Fruit fly (Drosophila melanogaster) whole organism, embryonic: ENCODE results near the gene Desi.

Experiments used
- Bgb ChIP-seq: fragments of 200-800 bp; sonication (Bioruptor generic); IDR thresholded peaks from 2 replicates; pipeline ENCODE4 v1.3.6; 2022; ENCODE audit warnings: missing biosample characterization, missing genetic modification characterization; ENCODE audit not compliant: partially characterized antibody
- CG12104 ChIP-seq: fragments of 200-800 bp; sonication (Bioruptor generic); optimal IDR thresholded peaks from 3 replicates; lab custom pipeline; 2016; ENCODE audit warnings: missing biosample characterization, missing genetic modification characterization
- CG12659 ChIP-seq: fragments of 200-800 bp; sonication (Bioruptor generic); optimal IDR thresholded peaks from 3 replicates; lab custom pipeline; 2017; ENCODE audit warnings: mild to moderate bottlenecking, missing biosample characterization, missing genetic modification reagents, missing genetic modification characterization
- CG13123 ChIP-seq: fragments of 200-800 bp; sonication (Bioruptor generic); optimal IDR thresholded peaks from 2 replicates; lab custom pipeline; 2016; ENCODE audit warnings: missing biosample characterization, missing genetic modification characterization
- CG14014 ChIP-seq: fragments of 200-800 bp; sonication (Bioruptor generic); IDR thresholded peaks from 2 replicates; pipeline ENCODE4 v1.3.6; 2022; ENCODE audit warnings: missing biosample characterization, missing genetic modification characterization
- CG14860 ChIP-seq: fragments of 200-800 bp; sonication (Bioruptor generic); IDR thresholded peaks from 3 replicates; pipeline ENCODE4 v1.3.6; 2022; ENCODE audit warnings: missing biosample characterization, missing genetic modification characterization; ENCODE audit not compliant: partially characterized antibody
- CG1529 ChIP-seq: fragments of 200-800 bp; sonication (Bioruptor generic); optimal IDR thresholded peaks from 3 replicates; lab custom pipeline; 2018; ENCODE audit warnings: missing biosample characterization, missing genetic modification characterization
- CG1602 ChIP-seq: fragments of 200-800 bp; sonication (Bioruptor generic); optimal IDR thresholded peaks from 3 replicates; lab custom pipeline; 2016; ENCODE audit warnings: missing biosample characterization, missing genetic modification characterization
- CG17186 ChIP-seq: fragments of 200-800 bp; sonication (Bioruptor generic); optimal IDR thresholded peaks from 3 replicates; lab custom pipeline; 2017; ENCODE audit warnings: missing biosample characterization, missing genetic modification reagents, missing genetic modification characterization
- CG18011 ChIP-seq: fragments of 200-800 bp; sonication (Bioruptor generic); optimal IDR thresholded peaks from 2 replicates; lab custom pipeline; 2017; ENCODE audit warnings: missing biosample characterization, missing genetic modification characterization, mild to moderate bottlenecking, moderate library complexity, missing genotype
- CG18619 ChIP-seq: fragments of 200-800 bp; sonication (Bioruptor generic); optimal IDR thresholded peaks from 3 replicates; lab custom pipeline; 2017; ENCODE audit warnings: missing biosample characterization, mild to moderate bottlenecking, missing genetic modification characterization
- CG2875 ChIP-seq: fragments of 200-800 bp; sonication (Bioruptor generic); optimal IDR thresholded peaks from 2 replicates; lab custom pipeline; 2017; ENCODE audit warnings: missing biosample characterization, mild to moderate bottlenecking, missing genetic modification characterization, missing genetic modification reagents
- CG30403 ChIP-seq: fragments of 200-800 bp; sonication (Bioruptor generic); optimal IDR thresholded peaks from 3 replicates; lab custom pipeline; 2016; ENCODE audit warnings: missing biosample characterization, missing genetic modification characterization
- CG42726 ChIP-seq: fragments of 200-800 bp; sonication (Bioruptor generic); IDR thresholded peaks from 2 replicates; pipeline ENCODE4 v1.3.6; 2022; ENCODE audit warnings: missing biosample characterization, missing genetic modification characterization; ENCODE audit not compliant: partially characterized antibody
- CG6272 ChIP-seq: fragments of 200-800 bp; sonication (Bioruptor generic); IDR thresholded peaks from 2 replicates; pipeline ENCODE4 v1.3.6; 2022; ENCODE audit warnings: missing biosample characterization, missing genetic modification characterization
- CG7372 ChIP-seq: fragments of 200-800 bp; sonication (Bioruptor generic); IDR thresholded peaks from 2 replicates; pipeline ENCODE4 v1.3.6; 2022; ENCODE audit warnings: missing biosample characterization, missing genetic modification characterization
- CG7839 ChIP-seq: fragments of 200-800 bp; sonication (Bioruptor generic); optimal IDR thresholded peaks from 3 replicates; lab custom pipeline; 2018; ENCODE audit warnings: missing biosample characterization, mild to moderate bottlenecking, missing genetic modification characterization, moderate library complexity
- CG9727 ChIP-seq: fragments of 200-800 bp; sonication (Bioruptor generic); optimal IDR thresholded peaks from 3 replicates; lab custom pipeline; 2017; ENCODE audit warnings: missing biosample characterization, mild to moderate bottlenecking, missing genetic modification characterization
- CG9932 ChIP-seq: fragments of 200-800 bp; sonication (Bioruptor generic); IDR thresholded peaks from 2 replicates; pipeline ENCODE4 v1.3.6; 2022; ENCODE audit warnings: missing biosample characterization, missing genetic modification characterization
- Dbx ChIP-seq: fragments of 200-800 bp; sonication (Bioruptor generic); IDR thresholded peaks from 3 replicates; pipeline ENCODE4 v1.3.6; 2022; ENCODE audit warnings: missing biosample characterization, missing genetic modification characterization
- Hr3 ChIP-seq: fragments of 200-800 bp; sonication (Bioruptor generic); optimal IDR thresholded peaks from 3 replicates; lab custom pipeline; 2016; ENCODE audit warnings: missing biosample characterization, missing genetic modification characterization
- Hsf ChIP-seq: fragments of 200-800 bp; sonication (Bioruptor generic); optimal IDR thresholded peaks from 3 replicates; lab custom pipeline; 2016; ENCODE audit warnings: missing biosample characterization, missing genetic modification characterization
- MBD-R2 ChIP-seq: fragments of 200-800 bp; sonication (Bioruptor generic); IDR thresholded peaks from 2 replicates; pipeline ENCODE4 v1.3.6; 2022; ENCODE audit warnings: missing biosample characterization, missing genetic modification characterization
- Nf-YC ChIP-seq: fragments of 200-800 bp; optimal IDR thresholded peaks from 3 replicates; lab custom pipeline; 2019; ENCODE audit warnings: missing biosample characterization, mild to moderate bottlenecking, missing genetic modification characterization, moderate library complexity
- Scr ChIP-seq: fragments of 200-800 bp; sonication (Bioruptor generic); IDR thresholded peaks from 2 replicates; pipeline ENCODE4 v1.3.6; 2022; ENCODE audit warnings: missing biosample characterization, missing genetic modification characterization; ENCODE audit not compliant: partially characterized antibody
- Usf ChIP-seq: fragments of 200-800 bp; sonication (Bioruptor generic); optimal IDR thresholded peaks from 2 replicates; lab custom pipeline; 2017; ENCODE audit warnings: missing genotype, missing biosample characterization, missing genetic modification characterization
- ato ChIP-seq: fragments of 200-800 bp; sonication (Bioruptor generic); IDR thresholded peaks from 2 replicates; pipeline ENCODE4 v1.3.6; 2022; ENCODE audit warnings: missing biosample characterization, missing genetic modification characterization; ENCODE audit not compliant: partially characterized antibody
- az2 ChIP-seq: fragments of 200-800 bp; sonication (Bioruptor generic); optimal IDR thresholded peaks from 3 replicates; lab custom pipeline; 2016; ENCODE audit warnings: missing biosample characterization, missing genetic modification characterization
- bbx ChIP-seq: fragments of 200-800 bp; sonication (Bioruptor generic); IDR thresholded peaks from 2 replicates; pipeline ENCODE4 v1.3.6; 2022; ENCODE audit warnings: missing biosample characterization, missing genetic modification characterization; ENCODE audit not compliant: partially characterized antibody
- croc ChIP-seq: fragments of 200-800 bp; sonication (Bioruptor generic); conservative IDR thresholded peaks from 3 replicates; pipeline ENCODE4 v1.3.6; 2022; ENCODE audit warnings: missing biosample characterization, missing genetic modification characterization
- dan ChIP-seq: fragments of 200-800 bp; sonication (Bioruptor generic); IDR thresholded peaks from 2 replicates; pipeline ENCODE4 v1.3.6; 2022; ENCODE audit warnings: missing biosample characterization, missing genetic modification characterization
- danr ChIP-seq: fragments of 200-800 bp; sonication (Bioruptor generic); IDR thresholded peaks from 2 replicates; pipeline ENCODE4 v1.3.6; 2022; ENCODE audit warnings: missing biosample characterization, missing genetic modification characterization
- dmrt11E ChIP-seq: fragments of 200-800 bp; sonication (Bioruptor generic); optimal IDR thresholded peaks from 3 replicates; lab custom pipeline; 2018; ENCODE audit warnings: missing biosample characterization, mild to moderate bottlenecking, missing genetic modification characterization, moderate library complexity
- dpn ChIP-seq, 2 experiments: fragments of 200-800 bp; sonication (Bioruptor generic); optimal IDR thresholded peaks; 3 replicates each; lab custom pipeline; 2016; ENCODE audit warnings: missing biosample characterization in 2 of 2, missing genetic modification characterization in 2 of 2
- ems ChIP-seq: fragments of 200-800 bp; sonication (Bioruptor generic); optimal IDR thresholded peaks from 3 replicates; lab custom pipeline; 2016; ENCODE audit warnings: missing biosample characterization, missing genetic modification characterization
- gfzf ChIP-seq: fragments of 200-800 bp; sonication (Bioruptor generic); optimal IDR thresholded peaks from 2 replicates; lab custom pipeline; 2016; ENCODE audit warnings: missing biosample characterization, mild to moderate bottlenecking, missing genetic modification characterization, moderate library complexity
- hkb ChIP-seq, 2 experiments: fragments of 200-800 bp in 1 of 2; fragments of >200 bp in 1 of 2; sonication (Bioruptor generic) in 1 of 2; IDR thresholded peaks in 1 of 2; optimal IDR thresholded peaks in 1 of 2; 2 replicates each; pipeline versions ENCODE4 v1.3.6 to Lab custom; 2017 to 2022; ENCODE audit warnings: missing biosample characterization in 1 of 2, missing genetic modification characterization in 1 of 2
- maf-S ChIP-seq: fragments of 200-800 bp; sonication (Bioruptor generic); optimal IDR thresholded peaks from 2 replicates; lab custom pipeline; 2016; ENCODE audit warnings: missing biosample characterization, missing genetic modification characterization
- org-1 ChIP-seq: fragments of 200-800 bp; sonication (Bioruptor generic); optimal IDR thresholded peaks from 2 replicates; lab custom pipeline; 2017; ENCODE audit warnings: missing biosample characterization, missing genetic modification characterization
- pan ChIP-seq, 4 experiments: fragments of >200 bp in 3 of 4; fragments of 200-800 bp in 1 of 4; sonication (Bioruptor generic) in 1 of 4; optimal IDR thresholded peaks in 3 of 4; IDR thresholded peaks in 1 of 4; 2 replicates each; pipeline versions ENCODE4 v1.3.6 to Lab custom; 2017 to 2022; ENCODE audit warnings: missing biosample characterization in 2 of 4, missing genetic modification characterization in 2 of 4, mixed read lengths in 1 of 4
- pfk ChIP-seq: fragments of 200-800 bp; sonication (Bioruptor generic); optimal IDR thresholded peaks from 2 replicates; lab custom pipeline; 2018; ENCODE audit warnings: missing biosample characterization, mild to moderate bottlenecking, missing genetic modification characterization, moderate library complexity
- pros ChIP-seq: fragments of 200-800 bp; sonication (Bioruptor generic); optimal IDR thresholded peaks from 3 replicates; lab custom pipeline; 2019; ENCODE audit warnings: missing biosample characterization, mild to moderate bottlenecking, missing genetic modification characterization, moderate library complexity
- ro ChIP-seq: fragments of 200-800 bp; sonication (Bioruptor generic); IDR thresholded peaks from 2 replicates; pipeline ENCODE4 v1.3.6; 2022; ENCODE audit warnings: missing biosample characterization, missing genetic modification characterization
- sens ChIP-seq: fragments of 200-800 bp; sonication (Bioruptor generic); peaks from one replicate; lab custom pipeline; 2016; ENCODE audit warnings: missing biosample characterization, missing genetic modification characterization
- slou ChIP-seq: fragments of 200-800 bp; sonication (Bioruptor generic); optimal IDR thresholded peaks from 3 replicates; lab custom pipeline; 2016; ENCODE audit warnings: missing biosample characterization, missing genetic modification characterization
- tio ChIP-seq: fragments of 200-800 bp; sonication (Bioruptor generic); optimal IDR thresholded peaks from 2 replicates; lab custom pipeline; 2017; ENCODE audit warnings: missing biosample characterization, missing genetic modification characterization, inconsistent platforms
- tll ChIP-seq, 2 experiments: fragments of 200-800 bp in 1 of 2; fragments of >200 bp in 1 of 2; sonication (Bioruptor generic) in 1 of 2; optimal IDR thresholded peaks; 2 replicates each; lab custom pipeline; 2017 to 2019; ENCODE audit warnings: missing biosample characterization in 2 of 2, missing genetic modification characterization in 2 of 2, mild to moderate bottlenecking in 1 of 2, moderate library complexity in 1 of 2
- ttk ChIP-seq: fragments of 200-800 bp; sonication (Bioruptor generic); IDR thresholded peaks from 2 replicates; pipeline ENCODE4 v2.1.2; 2022; ENCODE audit warnings: missing biosample characterization, missing genetic modification characterization
- wor ChIP-seq: fragments of 200-800 bp; sonication (Bioruptor generic); IDR thresholded peaks from 2 replicates; pipeline ENCODE4 v1.3.6; 2022; ENCODE audit warnings: missing biosample characterization, missing genetic modification characterization

The Desi gene

dm6 chr3R:10784058-10784499, 4.7 kb downstream of the Desi start, which contains the start of the genes mRpL37 and Rbp1 (continued):
- peak; percentile 91 for TF ChIP-seq CG9932 (GFP tag; lab: Robert Waterston, UW)
- peak; percentile 78 for TF ChIP-seq Dbx
- TF ChIP-seq dan (GFP tag; lab: Robert Waterston, UW) = peak; percentile 43; the same call in 1 of the 2 replicates
- TF ChIP-seq CG18619 = peak; percentile 52
- peak; percentile 79 for TF ChIP-seq Bgb (GFP tag; lab: Robert Waterston, UW)
- TF ChIP-seq dpn (GFP tag; optimal IDR thresholded peaks at IDR 0.05; lab: Kevin White, UChicago) = peak; percentile 48 to 82
- peak; percentile 99 for TF ChIP-seq Scr (GFP tag; lab: Robert Waterston, UW)
- peak; percentile 50 for TF ChIP-seq CG13123 (GFP tag; lab: Kevin White, UChicago)
- no peak for TF ChIP-seq ro
- TF ChIP-seq CG14014 (GFP tag; lab: Robert Waterston, UW) = peak; percentile 54; the same call in 1 of the 2 replicates
- TF ChIP-seq sens (GFP tag; lab: Kevin White, UChicago) = peak; percentile 92
- TF ChIP-seq gfzf (GFP tag; lab: Kevin White, UChicago) = peak; percentile 42
- peak; percentile 7 to 69 for TF ChIP-seq tll (GFP tag; optimal IDR thresholded peaks at IDR 0.05; lab: Kevin White, UChicago)
- TF ChIP-seq CG1602 (GFP tag; lab: Kevin White, UChicago) = peak; percentile 76
- TF ChIP-seq CG12659 (GFP tag; lab: Kevin White, UChicago) = peak; percentile 85
- no peak for TF ChIP-seq CG42726
- peak; percentile 54; the same call in 1 of the 2 replicates for TF ChIP-seq CG7372 (GFP tag; lab: Robert Waterston, UW)
- peak; percentile 21 for TF ChIP-seq CG17186
- TF ChIP-seq pros (GFP tag; lab: Kevin White, UChicago) = no peak
- TF ChIP-seq ttk (GFP tag; lab: Robert Waterston, UW) = peak; percentile 63
- peak; percentile 50 for TF ChIP-seq CG12104
- TF ChIP-seq Nf-YC (tag; lab: Kevin White, UChicago) = peak; percentile 76
- peak; percentile 51 for TF ChIP-seq Usf (GFP tag; lab: Kevin White, UChicago)
- no peak for TF ChIP-seq org-1 (GFP tag; lab: Kevin White, UChicago)
- peak; percentile 88 for TF ChIP-seq ems (GFP tag; lab: Kevin White, UChicago)
- TF ChIP-seq slou (GFP tag; lab: Kevin White, UChicago) = peak; percentile 80
- TF ChIP-seq CG6272 = peak; percentile 87
- TF ChIP-seq danr (GFP tag; lab: Robert Waterston, UW) = peak; percentile 52
- TF ChIP-seq CG9727 (GFP tag; lab: Kevin White, UChicago) = peak; percentile 75
- no peak for TF ChIP-seq pfk
- no peak for TF ChIP-seq wor (GFP tag; lab: Robert Waterston, UW)
- TF ChIP-seq bbx (GFP tag; lab: Robert Waterston, UW) = peak; percentile 56
- TF ChIP-seq maf-S (GFP tag; lab: Kevin White, UChicago) = peak; percentile 12
- peak; percentile 95 for TF ChIP-seq CG14860 (GFP tag; lab: Robert Waterston, UW)
- peak; percentile 85 for TF ChIP-seq Hr3
- peak; percentile 91 for TF ChIP-seq MBD-R2 (GFP tag; lab: Robert Waterston, UW)
- peak; percentile 66 for TF ChIP-seq tio (GFP tag; lab: Kevin White, UChicago)
- TF ChIP-seq CG2875 = no peak
- TF ChIP-seq ato (GFP tag; lab: Robert Waterston, UW) = peak; percentile 30; the same call in 1 of the 2 replicates
- peak; percentile 55 for TF ChIP-seq CG18011 (GFP tag; lab: Kevin White, UChicago)
- TF ChIP-seq az2 (GFP tag; lab: Kevin White, UChicago) = peak; percentile 77
- TF ChIP-seq croc (GFP tag; lab: Robert Waterston, UW) = peak; percentile 80
- TF ChIP-seq hkb (optimal IDR thresholded peaks at IDR 0.05; lab: Kevin White, UChicago) = peak; percentile 13
- TF ChIP-seq hkb (GFP tag; IDR thresholded peaks at IDR 0.05; lab: Robert Waterston, UW) = no peak
- peak; percentile 80 for TF ChIP-seq Hsf
- TF ChIP-seq CG7839 (tag; lab: Kevin White, UChicago) = peak; percentile 78
- TF ChIP-seq CG30403 = peak; percentile 91
- peak; percentile 24 for TF ChIP-seq CG1529 (GFP tag; lab: Kevin White, UChicago)
- TF ChIP-seq pan (optimal IDR thresholded peaks at IDR 0.05; lab: Kevin White, UChicago) = no peak
- no peak for TF ChIP-seq pan (GFP tag; optimal IDR thresholded peaks at IDR 0.05 in 1 of 2, IDR thresholded peaks at IDR 0.05 in 1 of 2)
- TF ChIP-seq dmrt11E (tag; lab: Kevin White, UChicago) = peak; percentile 83
